Fruit fly (Drosophila melanogaster): ENCODE results near the gene CG17129.

The CG17129 gene

dm6 chr3L:640324-640974, 39.7 kb downstream of the CG17129 start (continued):
- no peak for TF ChIP-seq Mio (GFP tag; optimal IDR thresholded peaks at IDR 0.05)
- TF ChIP-seq h (GFP tag; optimal IDR thresholded peaks at IDR 0.05): peak; percentile 93
- TF ChIP-seq br (GFP tag; optimal IDR thresholded peaks at IDR 0.05): peak; percentile 93
- TF ChIP-seq Jra (GFP tag; optimal IDR thresholded peaks at IDR 0.05): peak; percentile 35
- peak; percentile 64 for TF ChIP-seq CG32264 (GFP tag; optimal IDR thresholded peaks at IDR 0.05)
- TF ChIP-seq sage (GFP tag; optimal IDR thresholded peaks at IDR 0.05): peak; percentile 74
- peak; percentile 91 for TF ChIP-seq ey (GFP tag; optimal IDR thresholded peaks at IDR 0.05)

- TF ChIP-seq psq (GFP tag; optimal IDR thresholded peaks at IDR 0.05): no peak
- peak; percentile 58 for TF ChIP-seq Dfd (GFP tag; optimal IDR thresholded peaks at IDR 0.05)
- TF ChIP-seq brk (GFP tag; optimal IDR thresholded peaks at IDR 0.05): no peak
- peak; percentile 31 for TF ChIP-seq Dif (GFP tag; optimal IDR thresholded peaks at IDR 0.05; ENCODE audit: partially characterized antibody)
Observed at dm6 chr3L:639460-640103, 40.5 kb downstream of the CG17129 start.

dm6 chr3L:638757-639353, 41.3 kb downstream of the CG17129 start:
- no peak for TF ChIP-seq CG9705 (GFP tag; optimal IDR thresholded peaks at IDR 0.05)
- TF ChIP-seq Mio (GFP tag; optimal IDR thresholded peaks at IDR 0.05): no peak
- no peak for TF ChIP-seq GATAd (GFP tag; optimal IDR thresholded peaks at IDR 0.05)
- no peak for TF ChIP-seq usp (GFP tag; optimal IDR thresholded peaks at IDR 0.05)
- TF ChIP-seq rgr (GFP tag; optimal IDR thresholded peaks at IDR 0.05): no peak
- no peak for TF ChIP-seq lola (GFP tag; optimal IDR thresholded peaks at IDR 0.05)
- no peak for TF ChIP-seq tai (GFP tag; optimal IDR thresholded peaks at IDR 0.05)
- no peak for TF ChIP-seq Rel (GFP tag; optimal IDR thresholded peaks at IDR 0.05)
- peak; percentile 37 for TF ChIP-seq Rel (tag; optimal IDR thresholded peaks at IDR 0.05)
- no peak for TF ChIP-seq jim (GFP tag; optimal IDR thresholded peaks at IDR 0.05)
- no peak for TF ChIP-seq br (GFP tag; optimal IDR thresholded peaks at IDR 0.05)
- TF ChIP-seq dl (GFP tag; optimal IDR thresholded peaks at IDR 0.05; ENCODE audit: insufficient read depth in 1 of 2, partially characterized antibody in 2 of 2): no peak
- TF ChIP-seq Hnf4 (GFP tag; optimal IDR thresholded peaks at IDR 0.05): no peak
- TF ChIP-seq Hr78 (GFP tag; optimal IDR thresholded peaks at IDR 0.05): no peak
- TF ChIP-seq Sp1 (GFP tag; optimal IDR thresholded peaks at IDR 0.05): peak; percentile 71

dm6 chr3L:638031-638414, 42.1 kb downstream of the CG17129 start:
- TF ChIP-seq ey (GFP tag; optimal IDR thresholded peaks at IDR 0.05) (no peak), fru (GFP tag; optimal IDR thresholded peaks at IDR 0.05) (no peak), Mio (GFP tag; optimal IDR thresholded peaks at IDR 0.05) (no peak), Hr78 (GFP tag; optimal IDR thresholded peaks at IDR 0.05) (no peak), CrebA (GFP tag; optimal IDR thresholded peaks at IDR 0.05; ENCODE audit: borderline replicate concordance) (no peak), foxo (GFP tag; optimal IDR thresholded peaks at IDR 0.05) (no peak), br (GFP tag; optimal IDR thresholded peaks at IDR 0.05) (no peak), dsf (GFP tag; optimal IDR thresholded peaks at IDR 0.05; ENCODE audit: borderline replicate concordance) (no peak)

dm6 chr3L:637329-638030, 42.6 kb downstream of the CG17129 start:
- TF ChIP-seq Sp1 (GFP tag; optimal IDR thresholded peaks at IDR 0.05): no peak
- no peak for TF ChIP-seq Rel (GFP tag; optimal IDR thresholded peaks at IDR 0.05)
- peak; percentile 76 for TF ChIP-seq Rel (tag; optimal IDR thresholded peaks at IDR 0.05)
